Worm (Caenorhabditis elegans) whole organism, L1 larva: ENCODE results near the gene Y39A1A.10.

Experiments
- C04F5.9 ChIP-seq: sonication (generic microtip); optimal IDR thresholded peaks from 2 replicates; lab custom pipeline; 2016; ENCODE audit warnings: missing genetic modification characterization, missing compliant biosample characterization
- C16A3.4 ChIP-seq: fragments of 150-350 bp; optimal IDR thresholded peaks from 2 replicates; lab custom pipeline; 2014; ENCODE audit warnings: missing biosample characterization, missing genetic modification characterization
- F16B12.6 ChIP-seq: fragments of 150-350 bp; optimal IDR thresholded peaks from 2 replicates; lab custom pipeline; 2014; ENCODE audit warnings: missing biosample characterization, missing genetic modification characterization
- Y116A8C.19 ChIP-seq: sonication (generic microtip); optimal IDR thresholded peaks from 2 replicates; lab custom pipeline; 2016; ENCODE audit warnings: missing compliant biosample characterization, missing genetic modification characterization, borderline replicate concordance
- aly-2 ChIP-seq: fragments of 150-350 bp; optimal IDR thresholded peaks from 2 replicates; lab custom pipeline; 2014; ENCODE audit warnings: missing biosample characterization, missing genetic modification characterization
- ama-1 ChIP-seq: fragments of 150-350 bp; optimal IDR thresholded peaks from 2 replicates; lab custom pipeline; 2014
- blmp-1 ChIP-seq: fragments of 150-350 bp; optimal IDR thresholded peaks from 2 replicates; lab custom pipeline; 2014; ENCODE audit warnings: missing biosample characterization, missing genetic modification characterization
- ceh-82 ChIP-seq, 3 experiments: fragments of 150-350 bp in 1 of 3; sonication (generic microtip) in 2 of 3; optimal IDR thresholded peaks; 2 replicates each; lab custom pipeline; 2014 to 2017; ENCODE audit warnings: missing biosample characterization in 3 of 3, missing genetic modification characterization in 3 of 3
- ceh-88 ChIP-seq: fragments of 200-800 bp; sonication (Bioruptor generic); IDR thresholded peaks from 2 replicates; pipeline ENCODE4 v1.3.6; 2022; ENCODE audit warnings: missing genetic modification characterization, missing compliant biosample characterization
- efl-3 ChIP-seq: fragments of 200-800 bp; sonication (Bioruptor generic); optimal IDR thresholded peaks from 2 replicates; lab custom pipeline; 2018; ENCODE audit warnings: mild to moderate bottlenecking, missing genetic modification characterization, missing compliant biosample characterization
- egl-13 ChIP-seq: sonication (generic microtip); optimal IDR thresholded peaks from 2 replicates; lab custom pipeline; 2016; ENCODE audit warnings: missing genotype, missing genetic modification reagents, missing genetic modification characterization, missing compliant biosample characterization
- elt-2 ChIP-seq: sonication (generic microtip); optimal IDR thresholded peaks from 2 replicates; lab custom pipeline; 2016; ENCODE audit warnings: missing genetic modification characterization, mild to moderate bottlenecking, inconsistent platforms, missing compliant biosample characterization, missing genetic modification reagents
- ets-5 ChIP-seq: fragments of 200-800 bp; sonication (Bioruptor generic); IDR thresholded peaks from 2 replicates; pipeline ENCODE4 v1.3.6; 2022; ENCODE audit warnings: missing genetic modification characterization, missing compliant biosample characterization
- fkh-10 ChIP-seq: sonication (generic microtip); optimal IDR thresholded peaks from 2 replicates; lab custom pipeline; 2017; ENCODE audit warnings: missing biosample characterization, missing genetic modification reagents, missing genetic modification characterization
- fkh-4 ChIP-seq: sonication (generic microtip); optimal IDR thresholded peaks from 2 replicates; lab custom pipeline; 2016; ENCODE audit warnings: missing compliant biosample characterization, missing genetic modification characterization, borderline replicate concordance
- fkh-8 ChIP-seq: sonication (generic microtip); optimal IDR thresholded peaks from 2 replicates; lab custom pipeline; 2016; ENCODE audit warnings: mild to moderate bottlenecking, missing genetic modification characterization, missing compliant biosample characterization
- fos-1 ChIP-seq: fragments of 150-350 bp; optimal IDR thresholded peaks from 2 replicates; lab custom pipeline; 2014; ENCODE audit warnings: missing biosample characterization, missing genetic modification characterization
- grh-1 ChIP-seq: fragments of 200-800 bp; sonication (Bioruptor generic); IDR thresholded peaks from 2 replicates; pipeline ENCODE4 v1.3.6; 2022; ENCODE audit warnings: missing genetic modification reagents, missing genetic modification characterization, missing compliant biosample characterization
- hlh-4 ChIP-seq: sonication (generic microtip); optimal IDR thresholded peaks from 2 replicates; lab custom pipeline; 2016; ENCODE audit warnings: mild to moderate bottlenecking, missing genetic modification characterization, missing compliant biosample characterization
- lin-13 ChIP-seq: fragments of 150-350 bp; optimal IDR thresholded peaks from 2 replicates; lab custom pipeline; 2014; ENCODE audit warnings: missing biosample characterization, missing genetic modification reagents, missing genetic modification characterization
- lin-14 ChIP-seq: fragments of 200-800 bp; sonication (Bioruptor generic); optimal IDR thresholded peaks from 2 replicates; lab custom pipeline; 2018; ENCODE audit warnings: mild to moderate bottlenecking, missing genetic modification characterization, moderate library complexity, missing compliant biosample characterization
- lin-15B ChIP-seq: fragments of 150-350 bp; sonication (generic microtip); optimal IDR thresholded peaks from 3 replicates; lab custom pipeline; 2014; ENCODE audit warnings: missing biosample characterization, missing genetic modification characterization
- lin-35 ChIP-seq, 2 experiments: fragments of 150-350 bp; optimal IDR thresholded peaks; 2 replicates each; lab custom pipeline; 2014; ENCODE audit warnings: missing biosample characterization in 2 of 2, missing genetic modification characterization in 2 of 2, missing genetic modification reagents in 2 of 2
- lsy-2 ChIP-seq, 2 experiments: fragments of 150-350 bp; optimal IDR thresholded peaks; 2 replicates each; lab custom pipeline; 2014; ENCODE audit warnings: missing biosample characterization in 2 of 2, missing genetic modification characterization in 2 of 2
- mab-9 ChIP-seq: fragments of 200-800 bp; sonication (Bioruptor generic); IDR thresholded peaks from 2 replicates; pipeline ENCODE4 v1.3.6; 2022; ENCODE audit warnings: missing genetic modification reagents, missing genetic modification characterization, missing compliant biosample characterization
- mef-2 ChIP-seq: fragments of 150-350 bp; optimal IDR thresholded peaks from 2 replicates; lab custom pipeline; 2014; ENCODE audit warnings: missing biosample characterization, missing genetic modification characterization
- mep-1 ChIP-seq: fragments of 150-350 bp; optimal IDR thresholded peaks from 2 replicates; lab custom pipeline; 2014; ENCODE audit warnings: missing biosample characterization, missing genetic modification characterization
- nhr-11 ChIP-seq: fragments of 150-350 bp; optimal IDR thresholded peaks from 2 replicates; lab custom pipeline; 2014; ENCODE audit warnings: missing biosample characterization, missing genetic modification characterization
- nhr-12 ChIP-seq: sonication (generic microtip); optimal IDR thresholded peaks from 2 replicates; lab custom pipeline; 2017; ENCODE audit warnings: missing biosample characterization, missing genetic modification characterization
- nhr-19 ChIP-seq: fragments of 200-800 bp; sonication (Bioruptor generic); conservative IDR thresholded peaks from 2 replicates; pipeline ENCODE4 v1.3.6; 2022; ENCODE audit warnings: missing genetic modification characterization, missing compliant biosample characterization
- nhr-20 ChIP-seq: sonication (generic microtip); optimal IDR thresholded peaks from 2 replicates; lab custom pipeline; 2016; ENCODE audit warnings: mild to moderate bottlenecking, missing genetic modification characterization, missing compliant biosample characterization
- nhr-47 ChIP-seq: sonication (generic microtip); optimal IDR thresholded peaks from 2 replicates; lab custom pipeline; 2016; ENCODE audit warnings: mild to moderate bottlenecking, missing genetic modification characterization, moderate library complexity, missing compliant biosample characterization
- nhr-71 ChIP-seq: sonication (generic microtip); optimal IDR thresholded peaks from 2 replicates; lab custom pipeline; 2016; ENCODE audit warnings: mild to moderate bottlenecking, missing genetic modification characterization, moderate library complexity, missing compliant biosample characterization
- nhr-76 ChIP-seq: sonication (generic microtip); optimal IDR thresholded peaks from 2 replicates; lab custom pipeline; 2017; ENCODE audit warnings: missing biosample characterization, missing genetic modification characterization
- nhr-85 ChIP-seq: sonication (generic microtip); peaks from one replicate; lab custom pipeline; 2016; ENCODE audit warnings: missing genetic modification characterization, inconsistent platforms, missing compliant biosample characterization
- pqm-1 ChIP-seq: sonication (generic microtip); optimal IDR thresholded peaks from 3 replicates; lab custom pipeline; 2017; ENCODE audit warnings: missing biosample characterization, missing genetic modification characterization
- rnt-1 ChIP-seq: sonication (generic microtip); optimal IDR thresholded peaks from 2 replicates; lab custom pipeline; 2016; ENCODE audit warnings: mild to moderate bottlenecking, missing genetic modification characterization, moderate library complexity, missing compliant biosample characterization
- skn-1 ChIP-seq: fragments of 150-350 bp; optimal IDR thresholded peaks from 2 replicates; lab custom pipeline; 2014; ENCODE audit warnings: missing biosample characterization, missing genetic modification characterization
- snpc-4 ChIP-seq: fragments of 150-350 bp; optimal IDR thresholded peaks from 2 replicates; lab custom pipeline; 2014; ENCODE audit warnings: missing biosample characterization, missing genetic modification characterization
- snu-23 ChIP-seq: sonication (generic microtip); optimal IDR thresholded peaks from 2 replicates; lab custom pipeline; 2016; ENCODE audit warnings: missing genetic modification characterization, missing compliant biosample characterization
- sox-4 ChIP-seq: sonication (generic microtip); optimal IDR thresholded peaks from 2 replicates; lab custom pipeline; 2016; ENCODE audit warnings: missing genetic modification characterization, missing compliant biosample characterization
- swsn-7 ChIP-seq: sonication (generic microtip); optimal IDR thresholded peaks from 2 replicates; lab custom pipeline; 2016; ENCODE audit warnings: missing genetic modification characterization, missing compliant biosample characterization
- tbx-2 ChIP-seq: sonication (generic microtip); optimal IDR thresholded peaks from 2 replicates; lab custom pipeline; 2016; ENCODE audit warnings: missing genetic modification characterization, missing compliant biosample characterization
- unc-130 ChIP-seq: fragments of 150-350 bp; optimal IDR thresholded peaks from 2 replicates; lab custom pipeline; 2017; ENCODE audit warnings: missing biosample characterization, missing genetic modification characterization, inconsistent platforms
- unc-30 ChIP-seq: sonication (generic microtip); optimal IDR thresholded peaks from 2 replicates; lab custom pipeline; 2017; ENCODE audit warnings: missing biosample characterization, missing genetic modification characterization
- unc-86 ChIP-seq: sonication (generic microtip); optimal IDR thresholded peaks from 2 replicates; lab custom pipeline; 2016; ENCODE audit warnings: missing genetic modification characterization, missing compliant biosample characterization
- unc-98 ChIP-seq: fragments of 200-800 bp; sonication (Bioruptor generic); IDR thresholded peaks from 2 replicates; pipeline ENCODE4 v1.3.6; 2022; ENCODE audit warnings: missing genetic modification characterization, missing compliant biosample characterization
- vab-15 ChIP-seq: sonication (generic microtip); optimal IDR thresholded peaks from 2 replicates; lab custom pipeline; 2017; ENCODE audit warnings: missing genotype, mild to moderate bottlenecking, missing genetic modification characterization, missing compliant biosample characterization
- xbp-1 ChIP-seq: sonication (generic microtip); optimal IDR thresholded peaks from 2 replicates; lab custom pipeline; 2016; ENCODE audit warnings: missing genetic modification characterization, missing compliant biosample characterization
- zag-1 ChIP-seq: fragments of 150-350 bp; optimal IDR thresholded peaks from 2 replicates; lab custom pipeline; 2014; ENCODE audit warnings: missing biosample characterization, missing genetic modification characterization
- zip-4 ChIP-seq: fragments of 200-800 bp; sonication (Bioruptor generic); optimal IDR thresholded peaks from 2 replicates; lab custom pipeline; 2018; ENCODE audit warnings: mild to moderate bottlenecking, missing genetic modification characterization, moderate library complexity, missing compliant biosample characterization
- ztf-11 ChIP-seq, 2 experiments: sonication (generic microtip); optimal IDR thresholded peaks; 2 replicates each; lab custom pipeline; 2016 to 2017; ENCODE audit warnings: missing genetic modification characterization in 2 of 2, missing biosample characterization in 1 of 2, missing compliant biosample characterization in 1 of 2

Gene Y39A1A.10

ce11 chrIII:10633403-10633674 lies 811 bp downstream of the Y39A1A.10 start, which contains the start of gene Y39A1A.9:
Gene Y39A1A.9 (minus strand): TSS chrIII:10633501.
- TF ChIP-seq nhr-11 (tag; lab: Kevin White, UChicago): no peak
- no peak for TF ChIP-seq C04F5.9 (tag; lab: Kevin White, UChicago)
- TF ChIP-seq, all 84 proteins: peak for 0

- TF ChIP-seq xbp-1 (tag; lab: Kevin White, UChicago) (peak; percentile 86), hlh-4 (tag; lab: Kevin White, UChicago) (peak; percentile 49), C16A3.4 (peak; percentile 78), lsy-2 (tag; optimal IDR thresholded peaks at IDR 0.05; lab: Kevin White, UChicago) (peak; percentile 84 to 85), nhr-85 (tag; lab: Kevin White, UChicago) (peak; percentile 96), ets-5 (GFP tag; lab: Robert Waterston, UW) (no peak), snu-23 (GFP tag; lab: Kevin White, UChicago) (peak; percentile 86), blmp-1 (peak; percentile 59), egl-13 (tag; lab: Kevin White, UChicago) (peak; percentile 89), sox-4 (peak; percentile 57), aly-2 (no peak), lin-13 (GFP tag; lab: Kevin White, UChicago) (peak; percentile 87), zip-4 (GFP tag; lab: Kevin White, UChicago) (peak; percentile 72), vab-15 (tag; lab: Kevin White, UChicago) (no peak), fkh-10 (peak; percentile 75), zag-1 (no peak), mab-9 (GFP tag; lab: Robert Waterston, UW) (peak; percentile 74), skn-1 (tag; lab: Kevin White, UChicago) (peak; percentile 67), fos-1 (tag; lab: Kevin White, UChicago) (peak; percentile 46), snpc-4 (tag; lab: Kevin White, UChicago) (peak; percentile 77), lin-14 (GFP tag; lab: Kevin White, UChicago) (peak; percentile 98), unc-86 (tag; lab: Kevin White, UChicago) (peak; percentile 91), swsn-7 (tag; lab: Kevin White, UChicago) (peak; percentile 92), Y116A8C.19 (tag; lab: Kevin White, UChicago) (no peak), ceh-88 (GFP tag; lab: Robert Waterston, UW) (peak; percentile 52; the same call in 1 of the 2 replicates), C04F5.9 (tag; lab: Kevin White, UChicago) (peak; percentile 54), nhr-11 (tag; lab: Kevin White, UChicago) (peak; percentile 68), lin-35 (GFP tag; optimal IDR thresholded peaks at IDR 0.05; lab: Kevin White, UChicago) (peak; percentile 68 to 71), fkh-4 (tag; lab: Kevin White, UChicago) (no peak), nhr-12 (tag; lab: Kevin White, UChicago) (no peak), pqm-1 (peak; percentile 7), nhr-47 (tag; lab: Kevin White, UChicago) (peak; percentile 92), unc-130 (tag; lab: Kevin White, UChicago) (no peak), nhr-71 (peak; percentile 94), nhr-76 (tag; lab: Kevin White, UChicago) (no peak), lin-15B (tag; lab: Kevin White, UChicago) (peak; percentile 27), F16B12.6 (peak; percentile 64), unc-98 (peak; percentile 59), efl-3 (GFP tag; lab: Kevin White, UChicago) (no peak), ama-1 (lab: Kevin White, UChicago) (no peak), fkh-8 (tag; lab: Kevin White, UChicago) (peak; percentile 96), unc-30 (tag; lab: Kevin White, UChicago) (peak; percentile 36), mef-2 (tag; lab: Kevin White, UChicago) (peak; percentile 85), mep-1 (tag; lab: Kevin White, UChicago) (peak; percentile 58), ceh-82 (tag; optimal IDR thresholded peaks at IDR 0.05; lab: Kevin White, UChicago) (peak; percentile 64 to 97 (median 89)), tbx-2 (tag; lab: Kevin White, UChicago) (peak; percentile 91), nhr-20 (peak; percentile 87), rnt-1 (tag; lab: Kevin White, UChicago) (peak; percentile 88), grh-1 (GFP tag; lab: Robert Waterston, UW) (peak; percentile 86), ztf-11 (tag; optimal IDR thresholded peaks at IDR 0.05; lab: Kevin White, UChicago) (peak in 1 of 2 experiments; percentile 82), elt-2 (tag; lab: Kevin White, UChicago) (peak; percentile 67), nhr-19 (GFP tag; lab: Robert Waterston, UW) (peak; percentile 83)
These were observed 1.5 kb downstream of the Y39A1A.10 start for ce11 chrIII:10634034-10634433.
